Fruit fly (Drosophila melanogaster) whole organism, embryonic: ENCODE measurements around the gene CG14628.

ENCODE experiments used
- Awh ChIP-seq: fragments of 200-800 bp; sonication (Bioruptor generic); IDR thresholded peaks from 2 replicates; pipeline ENCODE4, ENCODE4 v1.3.6; 2022; ENCODE audit warnings: missing biosample characterization, missing genetic modification characterization
- CG11247 ChIP-seq: fragments of 200-800 bp; sonication (Bioruptor generic); IDR thresholded peaks from 2 replicates; pipeline ENCODE4 v1.3.6; 2022; ENCODE audit warnings: missing biosample characterization, missing genetic modification characterization
- CG11398 ChIP-seq: fragments of 200-800 bp; sonication (Bioruptor generic); optimal IDR thresholded peaks from 2 replicates; lab custom pipeline; 2016; ENCODE audit warnings: missing biosample characterization, missing genetic modification characterization
- CG12769 ChIP-seq: fragments of 200-800 bp; sonication (Bioruptor generic); optimal IDR thresholded peaks from 2 replicates; lab custom pipeline; 2019; ENCODE audit warnings: missing biosample characterization, mild to moderate bottlenecking, missing genetic modification characterization, moderate library complexity
- CG14014 ChIP-seq: fragments of 200-800 bp; sonication (Bioruptor generic); IDR thresholded peaks from 2 replicates; pipeline ENCODE4 v1.3.6; 2022; ENCODE audit warnings: missing biosample characterization, missing genetic modification characterization
- CG14441 ChIP-seq: fragments of 200-800 bp; sonication (Bioruptor generic); IDR thresholded peaks from 2 replicates; pipeline ENCODE4 v1.3.6; 2022; ENCODE audit warnings: missing biosample characterization, missing genetic modification characterization
- CG14965 ChIP-seq: fragments of 200-800 bp; sonication (Bioruptor generic); optimal IDR thresholded peaks from 2 replicates; lab custom pipeline; 2016; ENCODE audit warnings: missing biosample characterization, missing genetic modification characterization, borderline replicate concordance
- CG15479 ChIP-seq: fragments of 200-800 bp; sonication (Bioruptor generic); optimal IDR thresholded peaks from 3 replicates; lab custom pipeline; 2019; ENCODE audit warnings: missing biosample characterization, mild to moderate bottlenecking, missing genetic modification characterization, moderate library complexity
- CG1603 ChIP-seq: fragments of 200-800 bp; sonication (Bioruptor generic); optimal IDR thresholded peaks from 2 replicates; lab custom pipeline; 2019; ENCODE audit warnings: missing biosample characterization, mild to moderate bottlenecking, missing genetic modification characterization, moderate library complexity
- CG16779 ChIP-seq: fragments of 200-800 bp; sonication (Bioruptor generic); IDR thresholded peaks from 2 replicates; pipeline ENCODE4 v1.3.6; 2022; ENCODE audit warnings: missing biosample characterization, missing genetic modification characterization
- CG17829 ChIP-seq: fragments of 200-800 bp; optimal IDR thresholded peaks from 2 replicates; lab custom pipeline; 2019; ENCODE audit warnings: missing biosample characterization, mild to moderate bottlenecking, missing genetic modification characterization, moderate library complexity
- CG17912 ChIP-seq: fragments of 200-800 bp; sonication (Bioruptor generic); optimal IDR thresholded peaks from 2 replicates; lab custom pipeline; 2018; ENCODE audit warnings: missing biosample characterization, mild to moderate bottlenecking, missing genetic modification characterization
- CG18011 ChIP-seq: fragments of 200-800 bp; sonication (Bioruptor generic); optimal IDR thresholded peaks from 2 replicates; lab custom pipeline; 2017; ENCODE audit warnings: missing biosample characterization, missing genetic modification characterization, mild to moderate bottlenecking, moderate library complexity, missing genotype
- CG2678 ChIP-seq: fragments of 200-800 bp; sonication (Bioruptor generic); optimal IDR thresholded peaks from 3 replicates; lab custom pipeline; 2019; ENCODE audit warnings: missing biosample characterization, mild to moderate bottlenecking, missing genetic modification characterization, moderate library complexity
- CG32767 ChIP-seq: fragments of 200-800 bp; sonication (Bioruptor generic); IDR thresholded peaks from 2 replicates; pipeline ENCODE4 v1.3.6; 2022; ENCODE audit warnings: missing biosample characterization, missing genetic modification characterization
- CG3726 ChIP-seq: fragments of 200-800 bp; sonication (Bioruptor generic); IDR thresholded peaks from 3 replicates; pipeline ENCODE4, ENCODE4 v1.3.6; 2022; ENCODE audit warnings: missing biosample characterization, missing genetic modification characterization
- CG6654 ChIP-seq: fragments of 200-800 bp; sonication (Bioruptor generic); optimal IDR thresholded peaks from 2 replicates; lab custom pipeline; 2017; ENCODE audit warnings: missing biosample characterization, mild to moderate bottlenecking, missing genetic modification characterization
- CG6791 ChIP-seq: fragments of 200-800 bp; sonication (Bioruptor generic); IDR thresholded peaks from 3 replicates; pipeline ENCODE4 v1.3.6; 2022; ENCODE audit warnings: missing biosample characterization, missing genetic modification characterization; ENCODE audit not compliant: partially characterized antibody
- CG7357 ChIP-seq: fragments of 200-800 bp; sonication (Bioruptor generic); IDR thresholded peaks from 3 replicates; pipeline ENCODE4 v1.3.6; 2022; ENCODE audit warnings: missing biosample characterization, missing genetic modification characterization
- CG7556 ChIP-seq: fragments of 200-800 bp; sonication (Bioruptor generic); optimal IDR thresholded peaks from 2 replicates; lab custom pipeline; 2017; ENCODE audit warnings: missing biosample characterization, mild to moderate bottlenecking, missing genetic modification characterization
- CG8290 ChIP-seq, 3 experiments: fragments of 200-800 bp; sonication (Bioruptor generic); optimal IDR thresholded peaks; 2 replicates each; lab custom pipeline; 2016 to 2019; ENCODE audit warnings: missing biosample characterization in 3 of 3, missing genetic modification characterization in 3 of 3, mild to moderate bottlenecking in 2 of 3, moderate library complexity in 1 of 3
- CG9727 ChIP-seq: fragments of 200-800 bp; sonication (Bioruptor generic); optimal IDR thresholded peaks from 3 replicates; lab custom pipeline; 2017; ENCODE audit warnings: missing biosample characterization, mild to moderate bottlenecking, missing genetic modification characterization
- Camta ChIP-seq: fragments of 200-800 bp; sonication (Bioruptor generic); optimal IDR thresholded peaks from 2 replicates; lab custom pipeline; 2016; ENCODE audit warnings: missing biosample characterization, missing genetic modification characterization
- Chrac-16 ChIP-seq: fragments of 200-800 bp; sonication (Bioruptor generic); optimal IDR thresholded peaks from 3 replicates; lab custom pipeline; 2016; ENCODE audit warnings: missing biosample characterization, missing genetic modification characterization
- Dref ChIP-seq: fragments of 200-800 bp; sonication (Bioruptor generic); IDR thresholded peaks from 2 replicates; pipeline ENCODE4 v1.3.6; 2022; ENCODE audit warnings: missing biosample characterization, missing genetic modification characterization
- Ets65A ChIP-seq: fragments of 200-800 bp; sonication (Bioruptor generic); peaks from one replicate; lab custom pipeline; 2016; ENCODE audit warnings: missing biosample characterization, missing genetic modification characterization
- HLHmδ ChIP-seq: fragments of 200-800 bp; sonication (Bioruptor generic); optimal IDR thresholded peaks from 2 replicates; lab custom pipeline; 2018; ENCODE audit warnings: missing biosample characterization, mild to moderate bottlenecking, missing genetic modification characterization, moderate library complexity
- Jarid2 ChIP-seq: fragments of 200-800 bp; sonication (Bioruptor generic); optimal IDR thresholded peaks from 3 replicates; lab custom pipeline; 2017; ENCODE audit warnings: mild to moderate bottlenecking, missing biosample characterization, missing genetic modification reagents, missing genetic modification characterization
- Pdp1 ChIP-seq, 2 experiments: fragments of 200-800 bp; sonication (Bioruptor generic); optimal IDR thresholded peaks; 3 replicates each; lab custom pipeline; 2016; ENCODE audit warnings: missing biosample characterization in 2 of 2, missing genetic modification characterization in 2 of 2, mild to moderate bottlenecking in 1 of 2, moderate library complexity in 1 of 2
- Scr ChIP-seq: fragments of 200-800 bp; sonication (Bioruptor generic); IDR thresholded peaks from 2 replicates; pipeline ENCODE4 v1.3.6; 2022; ENCODE audit warnings: missing biosample characterization, missing genetic modification characterization; ENCODE audit not compliant: partially characterized antibody
- Trl ChIP-seq, 3 experiments: fragments of >200 bp in 2 of 3; fragments of 200-800 bp in 1 of 3; sonication (Bioruptor generic) in 1 of 3; optimal IDR thresholded peaks; 2 replicates in 1 of 3; 3 replicates in 2 of 3; lab custom pipeline; 2016 to 2017; ENCODE audit warnings: missing biosample characterization in 1 of 3, missing genetic modification characterization in 1 of 3
- ase ChIP-seq: fragments of 200-800 bp; sonication (Bioruptor generic); IDR thresholded peaks from 3 replicates; pipeline ENCODE4 v1.3.6; 2022; ENCODE audit warnings: missing biosample characterization, missing genetic modification characterization
- bcd ChIP-seq: fragments of 200-800 bp; sonication (Bioruptor generic); optimal IDR thresholded peaks from 2 replicates; lab custom pipeline; 2017; ENCODE audit warnings: missing biosample characterization, mild to moderate bottlenecking, missing genetic modification characterization
- dan ChIP-seq: fragments of 200-800 bp; sonication (Bioruptor generic); IDR thresholded peaks from 2 replicates; pipeline ENCODE4 v1.3.6; 2022; ENCODE audit warnings: missing biosample characterization, missing genetic modification characterization
- gce ChIP-seq: fragments of 200-800 bp; sonication (Bioruptor generic); IDR thresholded peaks from 3 replicates; pipeline ENCODE4 v1.3.6; 2022; ENCODE audit warnings: missing biosample characterization, missing genetic modification characterization
- gcm ChIP-seq: fragments of 200-800 bp; sonication (Bioruptor generic); optimal IDR thresholded peaks from 2 replicates; lab custom pipeline; 2019; ENCODE audit warnings: missing biosample characterization, mild to moderate bottlenecking, missing genetic modification characterization, moderate library complexity
- gcm2 ChIP-seq: fragments of 200-800 bp; sonication (Bioruptor generic); optimal IDR thresholded peaks from 2 replicates; lab custom pipeline; 2016; ENCODE audit warnings: missing biosample characterization, missing genetic modification characterization
- hb ChIP-seq: fragments of 200-800 bp; sonication (Bioruptor generic); IDR thresholded peaks from 3 replicates; pipeline ENCODE4 v1.3.6; 2022; ENCODE audit warnings: missing biosample characterization, missing genetic modification characterization; ENCODE audit not compliant: partially characterized antibody
- kah ChIP-seq: fragments of 200-800 bp; sonication (Bioruptor generic); optimal IDR thresholded peaks from 2 replicates; lab custom pipeline; 2018; ENCODE audit warnings: missing biosample characterization, mild to moderate bottlenecking, missing genetic modification characterization
- mirr ChIP-seq: fragments of 200-800 bp; sonication (Bioruptor generic); optimal IDR thresholded peaks from 3 replicates; lab custom pipeline; 2018; ENCODE audit warnings: missing biosample characterization, mild to moderate bottlenecking, missing genetic modification characterization
- nau ChIP-seq: fragments of 200-800 bp; sonication (Bioruptor generic); optimal IDR thresholded peaks from 3 replicates; lab custom pipeline; 2017; ENCODE audit warnings: missing biosample characterization, mild to moderate bottlenecking, missing genetic modification characterization, missing genetic modification reagents
- pnt ChIP-seq: fragments of 200-800 bp; sonication (Bioruptor generic); optimal IDR thresholded peaks from 3 replicates; lab custom pipeline; 2016; ENCODE audit warnings: missing biosample characterization, missing genetic modification characterization
- ranshi ChIP-seq: fragments of 200-800 bp; sonication (Bioruptor generic); IDR thresholded peaks from 2 replicates; pipeline ENCODE4 v1.3.6; 2022; ENCODE audit warnings: missing biosample characterization, missing genetic modification characterization
- stc ChIP-seq: fragments of 200-800 bp; sonication (Bioruptor generic); IDR thresholded peaks from 2 replicates; pipeline ENCODE4 v1.3.6; 2022; ENCODE audit warnings: missing biosample characterization, missing genetic modification characterization
- twi ChIP-seq: fragments of 200-800 bp; optimal IDR thresholded peaks from 2 replicates; lab custom pipeline; 2019; ENCODE audit warnings: missing biosample characterization, mild to moderate bottlenecking, missing genetic modification characterization, moderate library complexity
- unpg ChIP-seq: fragments of 200-800 bp; sonication (Bioruptor generic); optimal IDR thresholded peaks from 3 replicates; lab custom pipeline; 2018; ENCODE audit warnings: missing biosample characterization, mild to moderate bottlenecking, missing genetic modification characterization, moderate library complexity
- vvl ChIP-seq: fragments of 200-800 bp; sonication (Bioruptor generic); IDR thresholded peaks from 2 replicates; pipeline ENCODE4 v1.3.6; 2022; ENCODE audit warnings: missing biosample characterization, missing genetic modification characterization

CG14628 gene

DNA sequence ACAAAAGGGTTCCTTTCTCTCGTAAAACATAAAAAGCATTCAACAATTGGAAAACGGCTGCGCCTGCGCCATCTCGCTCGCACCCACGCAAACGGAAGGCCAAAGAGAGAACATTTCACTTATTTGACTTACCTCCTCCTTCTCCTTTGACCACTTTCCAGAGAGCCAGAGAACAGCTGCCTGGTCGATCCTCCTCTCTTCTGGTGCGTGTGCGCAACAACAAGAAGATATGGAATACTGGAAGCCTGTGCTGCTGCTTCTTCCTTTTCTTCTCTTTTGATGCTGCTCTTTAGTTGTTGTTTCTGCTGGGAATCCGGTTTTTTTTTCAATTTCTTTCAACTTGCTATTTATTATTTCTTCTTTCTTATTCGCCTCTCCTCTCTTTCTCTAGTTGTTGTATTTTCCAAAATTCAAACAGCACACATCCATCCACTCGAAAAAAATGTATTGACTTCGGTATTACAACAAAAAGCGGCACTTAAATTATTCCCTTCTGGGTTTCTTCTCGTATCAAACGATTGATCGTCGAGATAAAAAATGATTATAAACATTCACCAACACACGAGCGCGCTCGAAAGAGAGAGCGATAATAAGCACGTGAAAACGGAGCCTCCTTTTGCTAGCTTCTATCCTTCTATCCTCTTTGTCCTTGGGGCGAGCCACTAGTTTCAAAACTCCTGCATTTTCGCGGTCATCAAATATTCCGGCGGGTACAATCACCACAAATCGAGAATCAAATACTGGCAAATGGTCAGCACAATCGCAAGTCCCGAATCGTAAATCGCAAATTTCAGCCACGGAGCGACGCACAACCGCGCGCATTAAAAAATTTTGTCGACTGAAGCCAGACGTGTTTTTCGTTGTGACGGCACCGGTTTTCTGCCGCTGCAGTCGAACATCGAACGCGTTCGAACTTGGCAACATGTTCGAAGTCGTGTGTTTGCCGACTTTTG is 11.1 kb upstream of the CG14628 start, which contains the start of gene CG3655 (continued):
- TF ChIP-seq stc (GFP tag; lab: Robert Waterston, UW), result 0 out of 2 replicates have a peak, but pooled peaks have one; percentile 20
- TF ChIP-seq CG12769 (tag; lab: Kevin White, UChicago), result no peak
- peak; percentile 13; the same call in 1 of the 2 replicates for TF ChIP-seq Scr (GFP tag; lab: Robert Waterston, UW)
- no peak for TF ChIP-seq CG14014 (GFP tag; lab: Robert Waterston, UW)
- TF ChIP-seq gce, result no peak
- no peak for TF ChIP-seq CG16779 (GFP tag; lab: Robert Waterston, UW)
- TF ChIP-seq vvl (GFP tag; lab: Robert Waterston, UW), result no peak
- TF ChIP-seq CG11247, result no peak
- TF ChIP-seq CG15479 (GFP tag; lab: Kevin White, UChicago), result peak; percentile 55
- TF ChIP-seq Trl (optimal IDR thresholded peaks at IDR 0.05; lab: Kevin White, UChicago), result peak; percentile 27 to 72
- TF ChIP-seq Trl (GFP tag; optimal IDR thresholded peaks at IDR 0.05; lab: Kevin White, UChicago), result no peak
- TF ChIP-seq HLHmδ (GFP tag; lab: Kevin White, UChicago), result no peak
- no peak for TF ChIP-seq ase
- no peak for TF ChIP-seq mirr (GFP tag; lab: Kevin White, UChicago)
- TF ChIP-seq CG8290 (GFP tag; optimal IDR thresholded peaks at IDR 0.05; lab: Kevin White, UChicago), result no peak
- TF ChIP-seq CG8290 (tag; optimal IDR thresholded peaks at IDR 0.05; lab: Kevin White, UChicago), result peak in 1 of 2 experiments; percentile 25

dm6 chrX:1135006-1135376 is 10.5 kb upstream of the CG14628 start:
- TF ChIP-seq Chrac-16 (no peak), Awh (GFP tag; lab: Robert Waterston, UW) (no peak), nau (GFP tag; lab: Kevin White, UChicago) (peak; percentile 3), CG7357 (GFP tag; lab: Robert Waterston, UW) (no peak), Dref (GFP tag; lab: Robert Waterston, UW) (no peak), Pdp1 (GFP tag; optimal IDR thresholded peaks at IDR 0.05; lab: Kevin White, UChicago) (peak; percentile 13 to 37), CG17912 (GFP tag; lab: Kevin White, UChicago) (no peak), pnt (no peak), kah (no peak), CG6654 (no peak), bcd (no peak), Ets65A (GFP tag; lab: Kevin White, UChicago) (no peak), Camta (GFP tag; lab: Kevin White, UChicago) (no peak), ranshi (GFP tag; lab: Robert Waterston, UW) (no peak), CG14965 (GFP tag; lab: Kevin White, UChicago) (no peak), unpg (GFP tag; lab: Kevin White, UChicago) (peak; percentile 14), CG9727 (GFP tag; lab: Kevin White, UChicago) (no peak), CG18011 (GFP tag; lab: Kevin White, UChicago) (no peak), dan (no peak), gcm (GFP tag; lab: Kevin White, UChicago) (no peak), CG3726 (no peak), CG32767 (GFP tag; lab: Robert Waterston, UW) (no peak), Jarid2 (GFP tag; lab: Kevin White, UChicago) (no peak), CG6791 (GFP tag; lab: Robert Waterston, UW) (no peak), CG7556 (GFP tag; lab: Kevin White, UChicago) (peak; percentile 18), CG1603 (tag; lab: Kevin White, UChicago) (no peak), CG11398 (GFP tag; lab: Kevin White, UChicago) (no peak), CG2678 (tag; lab: Kevin White, UChicago) (peak; percentile 48), CG17829 (tag; lab: Kevin White, UChicago) (peak; percentile 3), hb (GFP tag; lab: Robert Waterston, UW) (no peak), CG14441 (no peak), gcm2 (GFP tag; lab: Kevin White, UChicago) (no peak), twi (tag; lab: Kevin White, UChicago) (no peak)
